Fruit fly (Drosophila melanogaster): Measurements from ENCODE around the gene dop.
A peak's percentile ranks its signal among the peaks of the same experiment; 100 is the strongest.

dop gene

DNA sequence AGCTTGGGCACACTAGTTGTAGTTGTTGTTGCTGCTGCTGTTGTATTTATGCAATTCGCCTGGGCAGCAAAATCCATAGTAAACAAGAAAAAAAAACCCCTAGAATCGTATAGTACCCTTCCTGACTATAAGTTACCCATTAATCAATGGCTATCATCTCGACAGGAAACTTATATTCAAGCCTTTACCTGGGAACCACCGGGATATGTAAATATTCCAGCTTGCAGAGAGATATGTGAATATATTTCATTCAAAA, 2.0 kb upstream of the dop start:
- TF ChIP-seq MESR4 (GFP tag; optimal IDR thresholded peaks at IDR 0.05): peak; percentile 6
- TF ChIP-seq HLH4C (GFP tag; IDR thresholded peaks at IDR 0.05; ENCODE audit: partially characterized antibody): no peak
- TF ChIP-seq Pdp1 (GFP tag; optimal IDR thresholded peaks at IDR 0.05): peak in 1 of 2 experiments; percentile 95
- TF ChIP-seq CG34224 (GFP tag; IDR thresholded peaks at IDR 0.05; ENCODE audit: partially characterized antibody): 0 out of 3 replicates have a peak, but pooled peaks have one; percentile 4
- no peak for TF ChIP-seq CG6254 (GFP tag; optimal IDR thresholded peaks at IDR 0.05)
- no peak for TF ChIP-seq Ptx1 (GFP tag; IDR thresholded peaks at IDR 0.05)
- no peak for TF ChIP-seq maf-S (GFP tag; optimal IDR thresholded peaks at IDR 0.05)

DNA sequence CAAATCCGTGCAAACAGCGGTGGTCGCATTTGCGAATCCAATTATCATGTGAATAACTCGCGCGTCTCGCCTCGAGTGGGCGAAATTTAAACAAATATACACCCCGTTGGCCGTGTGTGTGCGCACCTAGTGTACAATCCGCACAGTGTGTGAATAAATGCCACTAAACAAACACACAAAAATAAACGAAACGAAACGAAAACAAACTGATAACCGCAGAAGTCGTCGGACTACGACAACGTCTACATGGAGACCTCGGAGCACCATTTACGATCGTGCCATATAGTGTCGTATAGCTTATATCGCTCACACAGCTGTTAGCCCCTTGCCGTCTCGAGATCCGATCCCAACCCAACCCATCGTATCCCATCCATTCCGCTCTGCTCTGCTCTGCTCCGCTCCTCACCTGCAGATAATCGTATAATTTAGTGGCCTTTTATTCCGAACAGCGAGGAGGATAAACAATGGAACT, 707 bp downstream of the dop start:
- TF ChIP-seq luna (GFP tag; optimal IDR thresholded peaks at IDR 0.05) (no peak), slp2 (GFP tag; optimal IDR thresholded peaks at IDR 0.05) (peak; percentile 33), ttk (GFP tag; IDR thresholded peaks at IDR 0.05) (no peak), Oli (tag; optimal IDR thresholded peaks at IDR 0.05) (peak; percentile 51), CG34376 (GFP tag; optimal IDR thresholded peaks at IDR 0.05) (peak; percentile 86), aop (GFP tag; IDR thresholded peaks at IDR 0.05) (no peak), CG14965 (GFP tag; optimal IDR thresholded peaks at IDR 0.05; ENCODE audit: borderline replicate concordance) (no peak), stwl (tag; optimal IDR thresholded peaks at IDR 0.05) (no peak), CG11560 (tag; IDR thresholded peaks at IDR 0.05) (no peak), CG1792 (GFP tag; optimal IDR thresholded peaks at IDR 0.05) (peak; percentile 28), yki (optimal IDR thresholded peaks at IDR 0.05) (no peak), tin (GFP tag; optimal IDR thresholded peaks at IDR 0.05) (no peak), ewg (GFP tag; optimal IDR thresholded peaks at IDR 0.05) (no peak), CG12219 (GFP tag; optimal IDR thresholded peaks at IDR 0.05) (peak; percentile 78), CG13775 (GFP tag; optimal IDR thresholded peaks at IDR 0.05) (peak; percentile 42), CG9817 (tag; optimal IDR thresholded peaks at IDR 0.05) (peak; percentile 36), CG11723 (GFP tag; optimal IDR thresholded peaks at IDR 0.05) (no peak), CG30403 (GFP tag; optimal IDR thresholded peaks at IDR 0.05) (no peak), fd102C (GFP tag; optimal IDR thresholded peaks at IDR 0.05) (no peak), CG7745 (tag; optimal IDR thresholded peaks at IDR 0.05) (peak; percentile 70), cato (GFP tag; optimal IDR thresholded peaks at IDR 0.05; ENCODE audit: borderline replicate concordance) (no peak), CG17361 (GFP tag; IDR thresholded peaks at IDR 0.05) (no peak; the same call in 2 of the 3 replicates), CG3407 (GFP tag; optimal IDR thresholded peaks at IDR 0.05) (peak; percentile 65), CG18764 (GFP tag; optimal IDR thresholded peaks at IDR 0.05) (no peak), NfI (GFP tag; optimal IDR thresholded peaks at IDR 0.05) (peak; percentile 65), Bdp1 (GFP tag; optimal IDR thresholded peaks at IDR 0.05) (peak; percentile 3), stc (GFP tag; IDR thresholded peaks at IDR 0.05) (0 out of 2 replicates have a peak, but pooled peaks have one; percentile 17), CG5180 (GFP tag; optimal IDR thresholded peaks at IDR 0.05) (peak; percentile 71), dmrt11E (tag; optimal IDR thresholded peaks at IDR 0.05) (peak; percentile 4), ash1 (GFP tag; optimal IDR thresholded peaks at IDR 0.05) (peak; percentile 52), CG15073 (GFP tag; optimal IDR thresholded peaks at IDR 0.05) (no peak), Abd-B (GFP tag; optimal IDR thresholded peaks at IDR 0.05) (no peak), CG13287 (GFP tag; IDR thresholded peaks at IDR 0.05; ENCODE audit: partially characterized antibody) (no peak), Pdp1 (GFP tag; optimal IDR thresholded peaks at IDR 0.05) (peak in 1 of 2 experiments; percentile 8), TFAM (GFP tag; optimal IDR thresholded peaks at IDR 0.05) (peak; percentile 29), CG4730 (GFP tag; IDR thresholded peaks at IDR 0.05) (no peak), CG9727 (GFP tag; optimal IDR thresholded peaks at IDR 0.05) (peak; percentile 68), CG4328 (GFP tag; optimal IDR thresholded peaks at IDR 0.05) (peak; percentile 80), kah (GFP tag; optimal IDR thresholded peaks at IDR 0.05) (peak; percentile 70), CG15269 (tag; optimal IDR thresholded peaks at IDR 0.05) (no peak), YL-1 (GFP tag; optimal IDR thresholded peaks at IDR 0.05) (peak; percentile 19), grn (GFP tag; optimal IDR thresholded peaks at IDR 0.05) (no peak), nmo (GFP tag; optimal IDR thresholded peaks at IDR 0.05) (no peak)

Data from whole organism, embryonic.